Worm (Caenorhabditis elegans) whole organism, young adult: ENCODE data around the gene F54B11.9.

Experiments used
- C17E4.6 ChIP-seq: fragments of 200-800 bp; sonication (Bioruptor generic); IDR thresholded peaks from 2 replicates; pipeline ENCODE4 v1.3.6; 2022; ENCODE audit warnings: missing genetic modification reagents, missing genetic modification characterization, missing compliant biosample characterization
- F57A8.1 ChIP-seq: fragments of 200-800 bp; sonication (Bioruptor generic); optimal IDR thresholded peaks from 2 replicates; lab custom pipeline; 2018; ENCODE audit warnings: mild to moderate bottlenecking, missing genetic modification characterization, moderate library complexity, missing compliant biosample characterization
- F57C9.4 ChIP-seq: sonication (generic microtip); optimal IDR thresholded peaks from 2 replicates; lab custom pipeline; 2017; ENCODE audit warnings: mild to moderate bottlenecking, missing genetic modification characterization, missing compliant biosample characterization
- T07F8.4 ChIP-seq: sonication (generic microtip); optimal IDR thresholded peaks from 2 replicates; lab custom pipeline; 2016; ENCODE audit warnings: mild to moderate bottlenecking, missing genetic modification characterization, moderate library complexity, missing compliant biosample characterization
- T26A5.8 ChIP-seq: sonication (generic microtip); optimal IDR thresholded peaks from 2 replicates; lab custom pipeline; 2016; ENCODE audit warnings: missing genetic modification characterization, missing compliant biosample characterization
- Y53G8AR.9 ChIP-seq: fragments of 200-800 bp; sonication (Bioruptor generic); conservative IDR thresholded peaks from 2 replicates; pipeline ENCODE4 v1.3.6; 2022; ENCODE audit warnings: missing genetic modification reagents, missing genetic modification characterization, missing compliant biosample characterization
- aptf-3 ChIP-seq: fragments of 200-800 bp; sonication (Bioruptor generic); IDR thresholded peaks from 2 replicates; pipeline ENCODE4 v1.3.6; 2022; ENCODE audit warnings: missing genetic modification characterization, missing compliant biosample characterization
- athp-1 ChIP-seq: sonication (generic microtip); optimal IDR thresholded peaks from 2 replicates; lab custom pipeline; 2017; ENCODE audit warnings: mild to moderate bottlenecking, missing genetic modification characterization, missing compliant biosample characterization
- attf-3 ChIP-seq: fragments of 200-800 bp; sonication (Bioruptor generic); conservative IDR thresholded peaks from 2 replicates; pipeline ENCODE4 v1.3.6; 2022; ENCODE audit warnings: missing genetic modification reagents, missing genetic modification characterization, missing compliant biosample characterization
- bed-2 ChIP-seq: fragments of 200-800 bp; sonication (Bioruptor generic); IDR thresholded peaks from 2 replicates; pipeline ENCODE4 v1.3.6; 2022; ENCODE audit warnings: missing genetic modification reagents, missing genetic modification characterization, missing compliant biosample characterization
- cebp-1 ChIP-seq, 2 experiments: fragments of 200-800 bp in 1 of 2; sonication (Bioruptor generic) in 1 of 2; sonication (generic microtip) in 1 of 2; IDR thresholded peaks in 1 of 2; optimal IDR thresholded peaks in 1 of 2; 2 replicates each; pipeline versions ENCODE4 v1.3.6 to Lab custom; 2017 to 2022; ENCODE audit warnings: missing compliant biosample characterization in 2 of 2, missing genetic modification characterization in 2 of 2, mild to moderate bottlenecking in 1 of 2, missing genetic modification reagents in 1 of 2, moderate library complexity in 1 of 2
- cebp-2 ChIP-seq: fragments of 200-800 bp; sonication (Bioruptor generic); IDR thresholded peaks from 2 replicates; pipeline ENCODE4 v1.3.6; 2022; ENCODE audit warnings: missing genetic modification characterization, missing compliant biosample characterization
- ceh-40 ChIP-seq: fragments of 200-800 bp; sonication (Bioruptor generic); IDR thresholded peaks from 2 replicates; pipeline ENCODE4 v1.3.6; 2022; ENCODE audit warnings: missing genetic modification characterization, missing compliant biosample characterization
- ceh-91 ChIP-seq: fragments of 200-800 bp; sonication (Bioruptor generic); IDR thresholded peaks from 2 replicates; pipeline ENCODE4 v1.3.6; 2022; ENCODE audit warnings: missing genetic modification reagents, missing genetic modification characterization, missing compliant biosample characterization
- efl-1 ChIP-seq: fragments of 150-350 bp; optimal IDR thresholded peaks from 2 replicates; lab custom pipeline; 2014; ENCODE audit warnings: missing biosample characterization, missing genetic modification reagents, missing genetic modification characterization
- egrh-3 ChIP-seq: fragments of 200-800 bp; sonication (Bioruptor generic); IDR thresholded peaks from 2 replicates; pipeline ENCODE4 v1.3.6; 2022; ENCODE audit warnings: missing genetic modification reagents, missing genetic modification characterization, missing compliant biosample characterization
- fkh-3 ChIP-seq: sonication (generic microtip); optimal IDR thresholded peaks from 2 replicates; lab custom pipeline; 2016; ENCODE audit warnings: mild to moderate bottlenecking, missing genetic modification characterization, missing compliant biosample characterization
- hlh-12 ChIP-seq: sonication (generic microtip); optimal IDR thresholded peaks from 2 replicates; lab custom pipeline; 2016; ENCODE audit warnings: missing genetic modification characterization, missing compliant biosample characterization
- hrde-1 ChIP-seq: sonication (generic microtip); optimal IDR thresholded peaks from 2 replicates; lab custom pipeline; 2016; ENCODE audit warnings: missing genetic modification characterization, mild to moderate bottlenecking, missing compliant biosample characterization, moderate library complexity, missing genotype, missing genetic modification reagents, borderline replicate concordance
- hsf-1 ChIP-seq: fragments of 200-800 bp; sonication (Bioruptor generic); IDR thresholded peaks from 2 replicates; pipeline ENCODE4 v1.3.6; 2022; ENCODE audit warnings: missing genetic modification reagents, missing genetic modification characterization, missing compliant biosample characterization
- lsy-27 ChIP-seq: sonication (generic microtip); optimal IDR thresholded peaks from 2 replicates; lab custom pipeline; 2017; ENCODE audit warnings: missing genetic modification characterization, mild to moderate bottlenecking, missing compliant biosample characterization, antibody characterized with exemption, missing genotype, borderline replicate concordance; ENCODE audit not compliant: insufficient read depth
- madf-10 ChIP-seq: sonication (generic microtip); optimal IDR thresholded peaks from 2 replicates; lab custom pipeline; 2016; ENCODE audit warnings: mild to moderate bottlenecking, missing genetic modification characterization, missing compliant biosample characterization
- madf-3 ChIP-seq: fragments of 200-800 bp; sonication (Bioruptor generic); IDR thresholded peaks from 2 replicates; pipeline ENCODE4 v1.3.6; 2022; ENCODE audit warnings: missing genetic modification reagents, missing genetic modification characterization, missing compliant biosample characterization
- madf-6 ChIP-seq: fragments of 200-800 bp; sonication (Bioruptor generic); IDR thresholded peaks from 2 replicates; pipeline ENCODE4 v1.3.6; 2022; ENCODE audit warnings: missing genetic modification reagents, missing genetic modification characterization, missing compliant biosample characterization
- mes-4 ChIP-seq: sonication (generic microtip); optimal IDR thresholded peaks from 2 replicates; lab custom pipeline; 2016; ENCODE audit warnings: missing genotype, missing genetic modification characterization, missing compliant biosample characterization
- nfya-1 ChIP-seq: sonication (generic microtip); optimal IDR thresholded peaks from 2 replicates; lab custom pipeline; 2017; ENCODE audit warnings: antibody characterized with exemption, missing compliant biosample characterization, missing genetic modification characterization, borderline replicate concordance; ENCODE audit not compliant: insufficient read depth
- nfya-2 ChIP-seq: fragments of 200-800 bp; sonication (Bioruptor generic); IDR thresholded peaks from 2 replicates; pipeline ENCODE4 v1.3.6; 2022; ENCODE audit warnings: missing genetic modification reagents, missing genetic modification characterization, missing compliant biosample characterization
- nhr-27 ChIP-seq: fragments of 200-800 bp; sonication (Bioruptor generic); optimal IDR thresholded peaks from 2 replicates; lab custom pipeline; 2018; ENCODE audit warnings: mild to moderate bottlenecking, missing genetic modification characterization, moderate library complexity, missing compliant biosample characterization
- rec-8 ChIP-seq, 2 experiments: sonication (generic microtip); optimal IDR thresholded peaks; 2 replicates each; lab custom pipeline; 2016; ENCODE audit warnings: mild to moderate bottlenecking in 2 of 2, missing genetic modification characterization in 2 of 2, missing genetic modification reagents in 2 of 2, missing genotype in 2 of 2, missing biosample characterization in 1 of 2, missing compliant biosample characterization in 1 of 2, moderate library complexity in 1 of 2
- repo-1 ChIP-seq: sonication (generic microtip); optimal IDR thresholded peaks from 2 replicates; lab custom pipeline; 2017; ENCODE audit warnings: mild to moderate bottlenecking, missing genetic modification characterization, missing compliant biosample characterization
- rpc-1 ChIP-seq, 2 experiments: fragments of 150-350 bp in 1 of 2; sonication (generic microtip) in 1 of 2; optimal IDR thresholded peaks; 2 replicates each; lab custom pipeline; 2014 to 2018; ENCODE audit warnings: missing biosample characterization in 1 of 2, missing genetic modification characterization in 1 of 2, missing genetic modification reagents in 1 of 2, missing genotype in 1 of 2
- sdz-38 ChIP-seq: sonication (generic microtip); optimal IDR thresholded peaks from 2 replicates; lab custom pipeline; 2016; ENCODE audit warnings: missing genotype, missing genetic modification characterization, missing compliant biosample characterization
- sea-2 ChIP-seq: fragments of 200-800 bp; sonication (Bioruptor generic); IDR thresholded peaks from 2 replicates; pipeline ENCODE4 v1.3.6; 2022; ENCODE audit warnings: missing genetic modification characterization, missing compliant biosample characterization
- zfh-2 ChIP-seq: fragments of 200-800 bp; sonication (Bioruptor generic); conservative IDR thresholded peaks from 2 replicates; pipeline ENCODE4 v1.3.6; 2022; ENCODE audit warnings: missing genetic modification reagents, missing genetic modification characterization, missing compliant biosample characterization
- ztf-22 ChIP-seq: fragments of 200-800 bp; sonication (Bioruptor generic); optimal IDR thresholded peaks from 2 replicates; lab custom pipeline; 2018; ENCODE audit warnings: mild to moderate bottlenecking, missing genetic modification characterization, moderate library complexity, missing compliant biosample characterization
- ztf-3 ChIP-seq: fragments of 200-800 bp; sonication (Bioruptor generic); optimal IDR thresholded peaks from 2 replicates; lab custom pipeline; 2018; ENCODE audit warnings: mild to moderate bottlenecking, missing genetic modification characterization, missing compliant biosample characterization

The F54B11.9 gene

DNA sequence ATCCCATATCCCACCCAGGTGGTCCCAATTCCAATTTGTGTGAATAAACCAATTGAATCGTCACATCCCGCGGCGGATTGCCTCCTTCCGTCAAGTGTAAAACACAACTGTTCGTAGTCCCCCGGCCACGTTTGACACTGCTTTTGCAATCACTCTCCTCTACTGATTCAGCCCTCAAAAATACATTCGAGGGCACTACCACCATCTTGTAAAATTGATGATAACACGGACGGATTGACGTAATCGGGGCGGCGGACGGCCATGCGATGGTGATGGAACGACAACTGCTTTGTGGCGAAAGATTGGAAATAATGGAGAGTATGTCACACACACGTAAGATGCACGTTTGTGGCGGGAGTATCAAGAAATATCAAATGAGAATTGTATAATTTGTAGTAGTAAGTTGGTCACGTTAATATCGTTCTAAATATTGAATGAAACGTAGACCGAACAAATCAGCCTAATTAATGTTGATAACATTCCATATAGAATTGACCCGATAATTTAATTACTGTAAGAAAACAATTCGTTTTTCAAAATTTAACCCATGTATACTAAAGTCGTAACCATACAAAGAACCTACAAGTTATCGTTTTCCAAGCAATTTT is 33.1 kb downstream of the F54B11.9 start:
- TF ChIP-seq madf-3 (GFP tag; lab: Robert Waterston, UW) (0 out of 2 replicates have a peak, but pooled peaks have one; percentile 40), T07F8.4 (tag; lab: Kevin White, UChicago) (no peak), efl-1 (no peak), F57A8.1 (GFP tag; lab: Kevin White, UChicago) (no peak)

- TF ChIP-seq nfya-2 (GFP tag; lab: Robert Waterston, UW), result no peak
- no peak for TF ChIP-seq sdz-38 (tag; lab: Kevin White, UChicago)
These were observed 34.2 kb downstream of the F54B11.9 start, which contains the start of gene twk-20 for ce11 chrX:13639577-13639976. twk-20 (plus strand) TSS chrX:13639877.

- no peak for TF ChIP-seq repo-1 (tag; lab: Kevin White, UChicago)
- no peak for TF ChIP-seq madf-6
- TF ChIP-seq C17E4.6 (GFP tag; lab: Robert Waterston, UW), result no peak
- TF ChIP-seq hrde-1, result no peak
- no peak for TF ChIP-seq hsf-1 (GFP tag; lab: Robert Waterston, UW)
- TF ChIP-seq F57C9.4 (tag; lab: Kevin White, UChicago), result no peak
- TF ChIP-seq aptf-3, result no peak
- no peak for TF ChIP-seq ceh-91
- TF ChIP-seq rec-8 (tag; optimal IDR thresholded peaks at IDR 0.05; lab: Kevin White, UChicago), result no peak
- TF ChIP-seq ztf-3 (GFP tag; lab: Kevin White, UChicago), result no peak
- no peak for TF ChIP-seq madf-3 (GFP tag; lab: Robert Waterston, UW)
- TF ChIP-seq cebp-2 (GFP tag; lab: Robert Waterston, UW), result no peak
- no peak for TF ChIP-seq sea-2 (GFP tag; lab: Robert Waterston, UW)
- no peak for TF ChIP-seq ztf-22 (GFP tag; lab: Kevin White, UChicago)
- TF ChIP-seq lsy-27 (tag; lab: Kevin White, UChicago), result no peak
- no peak for TF ChIP-seq T07F8.4 (tag; lab: Kevin White, UChicago)
- no peak for TF ChIP-seq bed-2
- no peak for TF ChIP-seq hlh-12 (tag; lab: Kevin White, UChicago)
- no peak for TF ChIP-seq rpc-1 (optimal IDR thresholded peaks at IDR 0.05; lab: Kevin White, UChicago)
- TF ChIP-seq rpc-1 (tag; optimal IDR thresholded peaks at IDR 0.05; lab: Kevin White, UChicago), result no peak
- no peak for TF ChIP-seq Y53G8AR.9 (GFP tag; lab: Robert Waterston, UW)
These were observed 39.5 kb downstream of the F54B11.9 start for ce11 chrX:13644884-13645283.

- TF ChIP-seq nfya-1 (tag; lab: Kevin White, UChicago), result no peak
- no peak for TF ChIP-seq madf-10
- TF ChIP-seq rec-8 (tag; optimal IDR thresholded peaks at IDR 0.05; lab: Kevin White, UChicago), result no peak
These were observed 41.4 kb downstream of the F54B11.9 start, which contains the start of gene acr-9 for ce11 chrX:13646798-13647197. acr-9 (minus strand) TSS chrX:13646898.

ce11 chrX:13647305-13647704 is 41.9 kb downstream of the F54B11.9 start, which contains the start of gene C40C9.3:
C40C9.3 (plus strand) TSS chrX:13647605.
- no peak for TF ChIP-seq nhr-27
- TF ChIP-seq zfh-2, result no peak
- TF ChIP-seq athp-1, result no peak
- no peak for TF ChIP-seq attf-3 (GFP tag; lab: Robert Waterston, UW)
- no peak for TF ChIP-seq sea-2 (GFP tag; lab: Robert Waterston, UW)
- no peak for TF ChIP-seq cebp-1 (GFP tag; IDR thresholded peaks at IDR 0.05; lab: Robert Waterston, UW)
- TF ChIP-seq cebp-1 (tag; optimal IDR thresholded peaks at IDR 0.05; lab: Kevin White, UChicago), result no peak
- no peak for TF ChIP-seq ceh-40 (GFP tag; lab: Robert Waterston, UW)
- no peak for TF ChIP-seq ztf-3 (GFP tag; lab: Kevin White, UChicago)
- no peak for TF ChIP-seq T26A5.8 (tag; lab: Kevin White, UChicago)
- TF ChIP-seq fkh-3 (tag; lab: Kevin White, UChicago), result no peak
- no peak for TF ChIP-seq F57C9.4 (tag; lab: Kevin White, UChicago)
- TF ChIP-seq egrh-3 (GFP tag; lab: Robert Waterston, UW), result no peak
- no peak for TF ChIP-seq mes-4
